Fruit fly (Drosophila melanogaster) whole organism, wandering third instar larva: ENCODE data around the gene LanA.
A peak's percentile ranks its signal among the peaks of the same experiment; 100 is the strongest.

Experiments used
- Abd-B ChIP-seq: fragments of >200 bp; optimal IDR thresholded peaks from 2 replicates; lab custom pipeline; 2017; ENCODE audit warnings: missing biosample characterization, missing genetic modification characterization
- CG32264 ChIP-seq: fragments of 200-800 bp; sonication (Bioruptor generic); optimal IDR thresholded peaks from 2 replicates; lab custom pipeline; 2016; ENCODE audit warnings: missing biosample characterization, missing genetic modification characterization
- CG9705 ChIP-seq: fragments of 200-800 bp; sonication (Bioruptor generic); optimal IDR thresholded peaks from 2 replicates; lab custom pipeline; 2018; ENCODE audit warnings: missing biosample characterization, mild to moderate bottlenecking, missing genetic modification characterization
- CrebA ChIP-seq: fragments of 200-800 bp; sonication (Bioruptor generic); optimal IDR thresholded peaks from 2 replicates; lab custom pipeline; 2016; ENCODE audit warnings: missing biosample characterization, mild to moderate bottlenecking, missing genetic modification characterization, borderline replicate concordance
- Dif ChIP-seq: fragments of 200-275, 200-300 bp; sonication (Bioruptor generic); optimal IDR thresholded peaks from 2 replicates; lab custom pipeline; 2018; ENCODE audit warnings: missing biosample characterization, missing genetic modification characterization; ENCODE audit not compliant: partially characterized antibody
- GATAd ChIP-seq: sonication (Bioruptor generic); optimal IDR thresholded peaks from 2 replicates; lab custom pipeline; 2016; ENCODE audit warnings: missing biosample characterization, missing genetic modification characterization
- HLH106 ChIP-seq: fragments of 200-800 bp; optimal IDR thresholded peaks from 3 replicates; lab custom pipeline; 2019; ENCODE audit warnings: missing biosample characterization, mild to moderate bottlenecking, missing genetic modification characterization, moderate library complexity
- Hnf4 ChIP-seq: fragments of 200-800 bp; sonication (Bioruptor generic); optimal IDR thresholded peaks from 2 replicates; lab custom pipeline; 2016; ENCODE audit warnings: missing biosample characterization, mild to moderate bottlenecking, missing genetic modification characterization
- Hr83 ChIP-seq: fragments of 200-300 bp; sonication (Bioruptor generic); optimal IDR thresholded peaks from 2 replicates; lab custom pipeline; 2016; ENCODE audit warnings: missing biosample characterization, mild to moderate bottlenecking, missing genetic modification characterization, moderate library complexity; ENCODE audit not compliant: poor library complexity, severe bottlenecking
- Jra ChIP-seq: sonication (Bioruptor generic); optimal IDR thresholded peaks from 2 replicates; lab custom pipeline; 2016; ENCODE audit warnings: missing biosample characterization, missing genetic modification characterization
- Mio ChIP-seq: sonication (Bioruptor generic); optimal IDR thresholded peaks from 2 replicates; lab custom pipeline; 2016; ENCODE audit warnings: missing biosample characterization, missing genetic modification characterization
- OdsH ChIP-seq: fragments of 200-800 bp; sonication (Bioruptor generic); optimal IDR thresholded peaks from 2 replicates; lab custom pipeline; 2016; ENCODE audit warnings: missing biosample characterization, mild to moderate bottlenecking, missing genetic modification characterization
- Rel ChIP-seq, 2 experiments: fragments of 200-800 bp; sonication (Bioruptor generic) in 1 of 2; optimal IDR thresholded peaks; 2 replicates in 1 of 2; 3 replicates in 1 of 2; lab custom pipeline; 2016 to 2019; ENCODE audit warnings: mild to moderate bottlenecking in 2 of 2, missing biosample characterization in 2 of 2, missing genetic modification characterization in 2 of 2, moderate library complexity in 1 of 2
- Sp1 ChIP-seq: fragments of 200-800 bp; sonication (Bioruptor generic); optimal IDR thresholded peaks from 3 replicates; lab custom pipeline; 2019; ENCODE audit warnings: missing biosample characterization, mild to moderate bottlenecking, missing genetic modification characterization, moderate library complexity
- Vsx2 ChIP-seq: fragments of 200-300, 225-300 bp; sonication (Bioruptor generic); optimal IDR thresholded peaks from 2 replicates; lab custom pipeline; 2018; ENCODE audit warnings: missing biosample characterization, missing genetic modification characterization; ENCODE audit not compliant: partially characterized antibody
- br ChIP-seq: fragments of 200-800 bp; sonication (Bioruptor generic); optimal IDR thresholded peaks from 2 replicates; lab custom pipeline; 2016; ENCODE audit warnings: missing biosample characterization, missing genetic modification characterization
- brk ChIP-seq: fragments of 200-800 bp; sonication (Bioruptor generic); optimal IDR thresholded peaks from 2 replicates; lab custom pipeline; 2016; ENCODE audit warnings: missing biosample characterization, mild to moderate bottlenecking, missing genetic modification characterization
- dmrt93B ChIP-seq: fragments of 200-800 bp; sonication (Bioruptor generic); optimal IDR thresholded peaks from 2 replicates; lab custom pipeline; 2018; ENCODE audit warnings: missing biosample characterization, mild to moderate bottlenecking, missing genetic modification characterization
- dsf ChIP-seq: sonication (Bioruptor generic); optimal IDR thresholded peaks from 2 replicates; lab custom pipeline; 2016; ENCODE audit warnings: missing biosample characterization, missing genetic modification characterization, borderline replicate concordance
- ey ChIP-seq: fragments of 200-800 bp; sonication (Bioruptor generic); optimal IDR thresholded peaks from 2 replicates; lab custom pipeline; 2016; ENCODE audit warnings: missing biosample characterization, missing genetic modification characterization
- foxo ChIP-seq, 2 experiments: fragments of 200-800 bp; sonication (Bioruptor generic); optimal IDR thresholded peaks; 2 replicates in 1 of 2; 3 replicates in 1 of 2; lab custom pipeline; 2016 to 2017; ENCODE audit warnings: missing biosample characterization in 2 of 2, missing genetic modification characterization in 2 of 2
- fru ChIP-seq: fragments of 200-800 bp; sonication (Bioruptor generic); optimal IDR thresholded peaks from 3 replicates; lab custom pipeline; 2016; ENCODE audit warnings: missing biosample characterization, mild to moderate bottlenecking, missing genetic modification characterization
- h ChIP-seq: fragments of 200-800 bp; sonication (Bioruptor generic); optimal IDR thresholded peaks from 3 replicates; lab custom pipeline; 2016; ENCODE audit warnings: missing biosample characterization, mild to moderate bottlenecking, missing genetic modification characterization
- lola ChIP-seq: fragments of >200 bp; optimal IDR thresholded peaks from 2 replicates; lab custom pipeline; 2017; ENCODE audit warnings: missing biosample characterization, missing genetic modification characterization
- pan ChIP-seq: fragments of >200 bp; optimal IDR thresholded peaks from 2 replicates; lab custom pipeline; 2017
- psq ChIP-seq: fragments of 200-800 bp; sonication (Bioruptor generic); optimal IDR thresholded peaks from 3 replicates; lab custom pipeline; 2017; ENCODE audit warnings: missing biosample characterization, mild to moderate bottlenecking, missing genetic modification characterization, moderate library complexity
- rgr ChIP-seq: fragments of 200-800 bp; sonication (Bioruptor generic); optimal IDR thresholded peaks from 3 replicates; lab custom pipeline; 2016; ENCODE audit warnings: missing biosample characterization, mild to moderate bottlenecking, missing genetic modification characterization
- sage ChIP-seq: fragments of 200-800 bp; sonication (Bioruptor generic); optimal IDR thresholded peaks from 2 replicates; lab custom pipeline; 2016; ENCODE audit warnings: missing biosample characterization, mild to moderate bottlenecking, missing genetic modification characterization
- woc ChIP-seq: sonication (Bioruptor generic); optimal IDR thresholded peaks from 2 replicates; lab custom pipeline; 2016; ENCODE audit warnings: missing biosample characterization, mild to moderate bottlenecking, missing genetic modification characterization

The LanA gene

DNA sequence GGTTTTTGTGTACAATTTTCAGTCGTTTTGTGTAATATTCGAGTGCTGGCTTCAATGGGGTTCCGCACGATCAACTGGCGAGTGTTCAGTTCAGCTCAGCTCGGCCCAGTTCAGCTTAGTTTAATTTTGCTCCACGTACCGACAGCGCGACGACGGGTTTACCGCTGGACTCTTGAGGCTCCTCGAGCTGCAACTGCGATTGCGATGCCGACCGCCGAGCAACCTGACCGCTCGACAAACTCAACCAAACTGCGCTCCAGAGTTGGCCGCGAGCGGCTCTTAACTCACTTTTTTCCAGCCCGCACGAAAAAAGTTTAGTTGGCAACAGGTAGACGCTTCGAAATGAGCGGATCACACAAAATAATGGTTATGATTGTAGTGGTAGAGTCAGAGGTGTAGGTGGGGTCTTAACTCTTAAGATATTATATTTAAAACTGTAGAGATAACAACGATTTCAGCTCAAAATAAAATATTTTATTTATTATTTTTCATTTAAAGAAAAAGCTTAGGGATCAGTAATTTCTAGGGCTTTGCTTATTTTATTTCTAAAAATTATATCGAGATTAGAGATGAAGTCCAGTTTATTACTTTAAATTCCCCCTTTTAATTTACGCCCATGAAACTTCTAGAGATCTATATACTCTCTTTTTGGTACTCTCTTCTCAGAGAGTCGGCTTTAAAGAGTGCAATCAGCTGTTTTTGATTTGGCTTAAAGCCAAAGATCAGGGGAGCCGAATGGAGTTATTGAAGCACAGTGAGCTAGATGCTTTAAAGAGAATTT, 38.8 kb upstream of the LanA start, which contains the start of gene Best2 (continued):
- TF ChIP-seq HLH106 (peak; percentile 97), h (GFP tag; lab: Kevin White, UChicago) (peak; percentile 97), rgr (GFP tag; lab: Kevin White, UChicago) (peak; percentile 95), CG9705 (GFP tag; lab: Kevin White, UChicago) (peak; percentile 94), ey (GFP tag; lab: Kevin White, UChicago) (peak; percentile 95), Abd-B (GFP tag; lab: Kevin White, UChicago) (no peak), pan (lab: Kevin White, UChicago) (no peak), psq (GFP tag; lab: Kevin White, UChicago) (peak; percentile 93), Mio (GFP tag; lab: Kevin White, UChicago) (peak; percentile 20), foxo (GFP tag; optimal IDR thresholded peaks at IDR 0.05; lab: Kevin White, UChicago) (peak in 1 of 2 experiments; percentile 96)

DNA sequence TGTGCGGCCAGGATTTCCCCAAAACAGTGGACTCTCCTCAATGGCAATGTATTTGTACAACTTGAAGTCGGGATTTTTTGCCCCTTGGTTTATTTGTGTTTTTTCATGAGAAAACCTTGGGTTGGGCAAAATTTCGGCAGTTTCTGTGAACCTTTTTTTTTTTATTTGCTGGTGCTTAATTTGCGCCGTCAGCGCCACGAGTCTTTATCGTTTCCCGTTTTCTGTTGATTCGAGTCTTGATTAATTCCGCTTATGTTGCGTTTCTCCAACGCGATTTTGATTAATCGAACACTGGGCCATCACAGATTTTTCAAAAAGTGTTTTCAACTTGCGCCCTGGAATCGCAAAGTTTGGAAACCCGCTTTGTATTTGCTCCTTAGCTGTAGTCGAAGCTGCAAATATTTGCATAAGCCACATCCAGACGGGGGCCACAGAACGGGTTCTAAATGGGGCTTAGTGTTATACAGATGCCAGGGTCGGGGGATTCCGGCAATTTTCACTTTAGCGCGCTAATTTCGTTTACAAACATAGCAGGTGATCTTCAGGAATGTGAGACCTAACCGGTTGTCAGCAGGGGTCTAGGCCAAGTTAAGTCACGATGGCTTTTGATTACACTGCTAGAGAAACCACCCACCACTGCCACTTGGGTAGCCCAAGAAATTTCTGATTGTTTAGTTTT, 36.7 kb upstream of the LanA start:
- no peak for TF ChIP-seq Rel (GFP tag; optimal IDR thresholded peaks at IDR 0.05; lab: Kevin White, UChicago)
- TF ChIP-seq Rel (tag; optimal IDR thresholded peaks at IDR 0.05; lab: Kevin White, UChicago), result peak; percentile 74
- no peak for TF ChIP-seq Hnf4 (GFP tag; lab: Kevin White, UChicago)

DNA sequence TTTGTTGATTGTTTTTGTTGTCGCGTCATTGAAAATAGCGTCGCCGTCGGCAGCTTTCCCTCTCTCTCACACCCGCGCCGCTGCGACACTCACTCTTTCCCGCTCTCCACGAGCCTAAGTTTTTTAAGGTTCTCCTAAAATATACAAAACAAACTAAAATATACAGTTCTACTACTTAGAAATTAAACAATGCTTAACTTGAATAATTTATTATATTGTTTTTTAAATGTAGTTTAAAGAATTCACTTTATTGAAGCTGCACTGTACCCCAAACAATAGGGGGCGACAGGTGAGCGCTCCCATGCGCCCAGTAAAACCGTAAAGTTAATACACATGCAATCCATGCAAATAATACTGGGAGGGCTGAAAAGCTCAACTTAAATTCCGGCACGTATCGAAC, 35.9 kb upstream of the LanA start:
- TF ChIP-seq Jra (no peak), CG32264 (no peak), fru (GFP tag; lab: Kevin White, UChicago) (no peak), sage (GFP tag; lab: Kevin White, UChicago) (no peak), Mio (GFP tag; lab: Kevin White, UChicago) (no peak), dmrt93B (GFP tag; lab: Kevin White, UChicago) (no peak), br (GFP tag; lab: Kevin White, UChicago) (no peak), Sp1 (GFP tag; lab: Kevin White, UChicago) (no peak), Hnf4 (GFP tag; lab: Kevin White, UChicago) (no peak), HLH106 (no peak), Hr83 (no peak), Abd-B (GFP tag; lab: Kevin White, UChicago) (no peak), Vsx2 (GFP tag; lab: Kevin White, UChicago) (no peak)

DNA sequence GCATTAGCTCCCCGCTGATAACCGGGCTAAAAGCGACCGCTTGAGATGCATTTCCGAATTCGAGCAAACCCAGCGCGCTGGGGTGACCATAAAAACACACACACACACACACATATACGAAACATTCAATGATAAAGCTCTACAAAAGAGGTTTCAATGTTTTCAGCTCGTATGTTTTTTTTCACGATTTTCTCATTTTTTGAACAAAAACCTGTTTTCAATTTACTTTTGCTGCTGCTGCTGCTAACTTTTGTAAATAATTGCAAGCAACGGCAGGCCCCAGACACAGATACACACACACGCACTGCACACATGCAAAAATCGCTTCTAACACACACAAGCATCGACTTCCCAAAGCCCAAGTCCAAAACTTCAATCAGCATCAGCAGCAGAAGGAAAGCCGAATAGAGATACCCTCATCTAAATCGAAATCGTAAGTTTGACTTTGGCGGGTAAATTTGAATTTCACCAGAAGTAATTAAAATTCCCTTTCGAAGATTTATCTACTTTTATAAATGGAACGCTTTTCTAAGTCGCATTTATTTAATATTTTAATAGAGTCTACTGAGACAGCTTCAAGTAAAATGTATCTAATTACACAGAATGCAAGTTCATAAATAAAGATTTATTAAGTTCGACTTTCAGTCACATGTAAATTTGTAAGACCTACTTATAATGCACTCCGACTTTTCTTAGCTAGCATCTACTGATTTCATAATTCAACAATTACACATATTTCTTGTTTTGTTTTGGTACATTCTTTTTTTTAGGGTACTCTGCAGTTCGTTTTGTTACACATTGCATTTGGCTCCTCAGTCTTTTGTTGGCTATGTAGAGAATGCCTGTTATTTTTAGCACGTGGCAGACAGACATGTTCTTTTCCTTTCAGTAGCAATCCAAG, 31.6 kb upstream of the LanA start:
- peak; percentile 62 for TF ChIP-seq Rel (GFP tag; optimal IDR thresholded peaks at IDR 0.05; lab: Kevin White, UChicago)
- peak; percentile 46 for TF ChIP-seq Rel (tag; optimal IDR thresholded peaks at IDR 0.05; lab: Kevin White, UChicago)
- no peak for TF ChIP-seq lola
- TF ChIP-seq dsf (GFP tag; lab: Kevin White, UChicago), result no peak
- TF ChIP-seq foxo (GFP tag; optimal IDR thresholded peaks at IDR 0.05; lab: Kevin White, UChicago), result peak in 1 of 2 experiments; percentile 49
- peak; percentile 14 for TF ChIP-seq h (GFP tag; lab: Kevin White, UChicago)
- TF ChIP-seq Vsx2 (GFP tag; lab: Kevin White, UChicago), result peak; percentile 13
- no peak for TF ChIP-seq HLH106
- peak; percentile 86 for TF ChIP-seq woc (GFP tag; lab: Kevin White, UChicago)
- no peak for TF ChIP-seq Abd-B (GFP tag; lab: Kevin White, UChicago)
- TF ChIP-seq Sp1 (GFP tag; lab: Kevin White, UChicago), result peak; percentile 39
- peak; percentile 13 for TF ChIP-seq ey (GFP tag; lab: Kevin White, UChicago)
- peak; percentile 33 for TF ChIP-seq fru (GFP tag; lab: Kevin White, UChicago)
- peak; percentile 2 for TF ChIP-seq br (GFP tag; lab: Kevin White, UChicago)
- TF ChIP-seq rgr (GFP tag; lab: Kevin White, UChicago), result peak; percentile 15
- no peak for TF ChIP-seq Dif
- peak; percentile 60 for TF ChIP-seq CrebA (GFP tag; lab: Kevin White, UChicago)
- peak; percentile 38 for TF ChIP-seq psq (GFP tag; lab: Kevin White, UChicago)
- no peak for TF ChIP-seq GATAd (GFP tag; lab: Kevin White, UChicago)
- peak; percentile 49 for TF ChIP-seq brk
- peak; percentile 13 for TF ChIP-seq OdsH
